Worm (Caenorhabditis elegans) whole organism, late embryonic: ENCODE data around the gene F17H10.4.

Experiments
- C08G9.2 ChIP-seq: sonication (generic microtip); optimal IDR thresholded peaks from 2 replicates; lab custom pipeline; 2016; ENCODE audit warnings: mild to moderate bottlenecking, missing genetic modification characterization, moderate library complexity, missing compliant biosample characterization
- C38D4.7 ChIP-seq: fragments of 200-800 bp; sonication (Bioruptor generic); optimal IDR thresholded peaks from 2 replicates; lab custom pipeline; 2018; ENCODE audit warnings: mild to moderate bottlenecking, missing genetic modification characterization, moderate library complexity, missing compliant biosample characterization
- F13H6.1 ChIP-seq: sonication (generic microtip); optimal IDR thresholded peaks from 2 replicates; lab custom pipeline; 2016; ENCODE audit warnings: missing genetic modification characterization, missing compliant biosample characterization
- K02D7.2 ChIP-seq: sonication (generic microtip); optimal IDR thresholded peaks from 2 replicates; lab custom pipeline; 2017; ENCODE audit warnings: mild to moderate bottlenecking, missing genetic modification characterization, missing compliant biosample characterization
- K09A11.1 ChIP-seq: sonication (generic microtip); optimal IDR thresholded peaks from 2 replicates; lab custom pipeline; 2017; ENCODE audit warnings: antibody characterized with exemption, mild to moderate bottlenecking, missing genetic modification characterization, missing compliant biosample characterization; ENCODE audit not compliant: insufficient read depth
- T23F11.4 ChIP-seq: fragments of 200-800 bp; sonication (Bioruptor generic); optimal IDR thresholded peaks from 2 replicates; lab custom pipeline; 2018; ENCODE audit warnings: mild to moderate bottlenecking, missing genetic modification characterization, missing compliant biosample characterization
- Y22D7AL.16 ChIP-seq: sonication (generic microtip); optimal IDR thresholded peaks from 2 replicates; lab custom pipeline; 2016; ENCODE audit warnings: missing genetic modification characterization, missing compliant biosample characterization
- ahr-1 ChIP-seq: sonication (generic microtip); optimal IDR thresholded peaks from 2 replicates; lab custom pipeline; 2016; ENCODE audit warnings: missing genetic modification characterization, missing compliant biosample characterization
- ceh-14 ChIP-seq: sonication (generic microtip); optimal IDR thresholded peaks from 2 replicates; lab custom pipeline; 2016; ENCODE audit warnings: missing genotype, missing genetic modification characterization, missing compliant biosample characterization
- ceh-19 ChIP-seq: fragments of 200-800 bp; sonication (Bioruptor generic); optimal IDR thresholded peaks from 2 replicates; lab custom pipeline; 2018; ENCODE audit warnings: mild to moderate bottlenecking, missing genetic modification characterization, missing compliant biosample characterization
- ceh-2 ChIP-seq: sonication (generic microtip); optimal IDR thresholded peaks from 2 replicates; lab custom pipeline; 2016; ENCODE audit warnings: missing genotype, missing genetic modification characterization, missing compliant biosample characterization
- ceh-22 ChIP-seq: sonication (generic microtip); optimal IDR thresholded peaks from 2 replicates; lab custom pipeline; 2017; ENCODE audit warnings: missing biosample characterization, missing genetic modification characterization
- ceh-24 ChIP-seq: sonication (generic microtip); optimal IDR thresholded peaks from 2 replicates; lab custom pipeline; 2016; ENCODE audit warnings: mild to moderate bottlenecking, missing genetic modification characterization, missing compliant biosample characterization
- ceh-30 ChIP-seq: fragments of 150-350 bp; optimal IDR thresholded peaks from 2 replicates; lab custom pipeline; 2014; ENCODE audit warnings: missing biosample characterization, missing genetic modification characterization
- ceh-31 ChIP-seq: sonication (generic microtip); optimal IDR thresholded peaks from 2 replicates; lab custom pipeline; 2016; ENCODE audit warnings: missing genetic modification characterization, missing compliant biosample characterization
- ceh-34 ChIP-seq: sonication (generic microtip); optimal IDR thresholded peaks from 2 replicates; lab custom pipeline; 2016; ENCODE audit warnings: mild to moderate bottlenecking, missing genetic modification characterization, missing compliant biosample characterization
- dmd-4 ChIP-seq: sonication (generic microtip); optimal IDR thresholded peaks from 2 replicates; lab custom pipeline; 2016; ENCODE audit warnings: borderline replicate concordance, missing genetic modification characterization, missing compliant biosample characterization
- dve-1 ChIP-seq: sonication (generic microtip); optimal IDR thresholded peaks from 2 replicates; lab custom pipeline; 2017; ENCODE audit warnings: antibody characterized with exemption, mild to moderate bottlenecking, missing genetic modification characterization, missing compliant biosample characterization
- elt-2 ChIP-seq: sonication (generic microtip); optimal IDR thresholded peaks from 2 replicates; lab custom pipeline; 2016; ENCODE audit warnings: missing genetic modification reagents, missing genetic modification characterization, missing compliant biosample characterization
- elt-4 ChIP-seq: sonication (generic microtip); optimal IDR thresholded peaks from 2 replicates; lab custom pipeline; 2016; ENCODE audit warnings: missing genetic modification characterization, missing compliant biosample characterization
- ets-4 ChIP-seq: sonication (generic microtip); optimal IDR thresholded peaks from 2 replicates; lab custom pipeline; 2016; ENCODE audit warnings: missing genetic modification characterization, missing compliant biosample characterization
- eyg-1 ChIP-seq: sonication (generic microtip); optimal IDR thresholded peaks from 2 replicates; lab custom pipeline; 2016; ENCODE audit warnings: missing genotype, missing genetic modification characterization, missing compliant biosample characterization
- fax-1 ChIP-seq: sonication (generic microtip); optimal IDR thresholded peaks from 2 replicates; lab custom pipeline; 2016; ENCODE audit warnings: missing genotype, missing genetic modification characterization, missing compliant biosample characterization
- fkh-10 ChIP-seq: fragments of 150-350 bp; optimal IDR thresholded peaks from 2 replicates; lab custom pipeline; 2014; ENCODE audit warnings: missing biosample characterization, missing genetic modification reagents, missing genetic modification characterization
- gmeb-2 ChIP-seq: sonication (generic microtip); optimal IDR thresholded peaks from 2 replicates; lab custom pipeline; 2016; ENCODE audit warnings: missing genetic modification characterization, inconsistent platforms, missing compliant biosample characterization
- hlh-15 ChIP-seq: sonication (generic microtip); optimal IDR thresholded peaks from 2 replicates; lab custom pipeline; 2016; ENCODE audit warnings: missing genetic modification characterization, missing compliant biosample characterization
- hlh-30 ChIP-seq: sonication (generic microtip); optimal IDR thresholded peaks from 2 replicates; lab custom pipeline; 2017; ENCODE audit warnings: antibody characterized with exemption, missing genetic modification characterization, missing compliant biosample characterization; ENCODE audit not compliant: insufficient read depth
- hlh-6 ChIP-seq: sonication (generic microtip); optimal IDR thresholded peaks from 2 replicates; lab custom pipeline; 2016; ENCODE audit warnings: missing genotype, missing genetic modification characterization, missing compliant biosample characterization
- hlh-8 ChIP-seq: sonication (generic microtip); optimal IDR thresholded peaks from 2 replicates; lab custom pipeline; 2016; ENCODE audit warnings: missing genotype, missing genetic modification characterization, missing compliant biosample characterization
- lim-6 ChIP-seq: sonication (generic microtip); optimal IDR thresholded peaks from 2 replicates; lab custom pipeline; 2016; ENCODE audit warnings: missing genetic modification characterization, missing compliant biosample characterization
- lin-11 ChIP-seq: fragments of 200-800 bp; sonication (Bioruptor generic); optimal IDR thresholded peaks from 2 replicates; lab custom pipeline; 2018; ENCODE audit warnings: mild to moderate bottlenecking, missing genetic modification characterization, missing compliant biosample characterization
- madf-2 ChIP-seq: sonication (generic microtip); optimal IDR thresholded peaks from 2 replicates; lab custom pipeline; 2017; ENCODE audit warnings: missing genetic modification characterization, missing compliant biosample characterization
- mec-3 ChIP-seq: sonication (generic microtip); optimal IDR thresholded peaks from 2 replicates; lab custom pipeline; 2016; ENCODE audit warnings: borderline replicate concordance, missing genetic modification characterization, missing compliant biosample characterization
- nhr-11 ChIP-seq: fragments of 150-350 bp; optimal IDR thresholded peaks from 2 replicates; lab custom pipeline; 2014; ENCODE audit warnings: missing biosample characterization, missing genetic modification characterization
- nhr-232 ChIP-seq: sonication (generic microtip); optimal IDR thresholded peaks from 2 replicates; lab custom pipeline; 2016; ENCODE audit warnings: missing genetic modification characterization, missing compliant biosample characterization
- npax-4 ChIP-seq: sonication (generic microtip); optimal IDR thresholded peaks from 2 replicates; lab custom pipeline; 2016; ENCODE audit warnings: missing genetic modification characterization, missing compliant biosample characterization
- pag-3 ChIP-seq: sonication (generic microtip); optimal IDR thresholded peaks from 2 replicates; lab custom pipeline; 2016; ENCODE audit warnings: missing compliant biosample characterization, missing genetic modification characterization, borderline replicate concordance
- pha-2 ChIP-seq: sonication (generic microtip); optimal IDR thresholded peaks from 2 replicates; lab custom pipeline; 2017; ENCODE audit warnings: mild to moderate bottlenecking, missing genetic modification characterization, missing compliant biosample characterization
- pqm-1 ChIP-seq: sonication (generic microtip); optimal IDR thresholded peaks from 2 replicates; lab custom pipeline; 2016; ENCODE audit warnings: missing genetic modification characterization, missing compliant biosample characterization
- ref-2 ChIP-seq: sonication (generic microtip); optimal IDR thresholded peaks from 2 replicates; lab custom pipeline; 2016; ENCODE audit warnings: missing genetic modification characterization, missing compliant biosample characterization
- rnt-1 ChIP-seq: sonication (generic microtip); optimal IDR thresholded peaks from 2 replicates; lab custom pipeline; 2016; ENCODE audit warnings: missing genetic modification characterization, missing compliant biosample characterization
- sdc-2 ChIP-seq: sonication (generic microtip); optimal IDR thresholded peaks from 2 replicates; lab custom pipeline; 2016; ENCODE audit warnings: missing genotype, missing genetic modification characterization, missing compliant biosample characterization
- sox-2 ChIP-seq: fragments of 200-800 bp; sonication (Bioruptor generic); IDR thresholded peaks from 2 replicates; pipeline ENCODE4 v1.3.6; 2022; ENCODE audit warnings: missing genetic modification reagents, missing genetic modification characterization, missing compliant biosample characterization
- syd-9 ChIP-seq: sonication (generic microtip); optimal IDR thresholded peaks from 2 replicates; lab custom pipeline; 2016; ENCODE audit warnings: mild to moderate bottlenecking, missing genetic modification characterization, moderate library complexity, missing compliant biosample characterization
- tbx-2 ChIP-seq: sonication (generic microtip); optimal IDR thresholded peaks from 2 replicates; lab custom pipeline; 2016; ENCODE audit warnings: missing genetic modification characterization, missing compliant biosample characterization
- tbx-7 ChIP-seq: sonication (generic microtip); optimal IDR thresholded peaks from 2 replicates; lab custom pipeline; 2016; ENCODE audit warnings: missing genotype, missing genetic modification characterization, missing compliant biosample characterization
- ttx-3 ChIP-seq: sonication (generic microtip); optimal IDR thresholded peaks from 2 replicates; lab custom pipeline; 2016; ENCODE audit warnings: missing genetic modification reagents, missing genetic modification characterization, missing compliant biosample characterization
- unc-3 ChIP-seq, 2 experiments: fragments of 200-800 bp in 1 of 2; sonication (Bioruptor generic) in 1 of 2; sonication (generic microtip) in 1 of 2; conservative IDR thresholded peaks in 1 of 2; optimal IDR thresholded peaks in 1 of 2; 2 replicates each; pipeline versions ENCODE4 v1.3.6 to Lab custom; 2016 to 2022; ENCODE audit warnings: missing compliant biosample characterization in 2 of 2, missing genetic modification characterization in 2 of 2, missing genetic modification reagents in 1 of 2
- unc-42 ChIP-seq: sonication (generic microtip); optimal IDR thresholded peaks from 2 replicates; lab custom pipeline; 2016; ENCODE audit warnings: missing genotype, missing genetic modification characterization, missing compliant biosample characterization
- unc-55 ChIP-seq: sonication (generic microtip); optimal IDR thresholded peaks from 2 replicates; lab custom pipeline; 2017; ENCODE audit warnings: missing biosample characterization, missing genetic modification reagents, missing genetic modification characterization
- unc-86 ChIP-seq: sonication (generic microtip); optimal IDR thresholded peaks from 2 replicates; lab custom pipeline; 2016; ENCODE audit warnings: missing genetic modification characterization, missing compliant biosample characterization
- zip-5 ChIP-seq: sonication (generic microtip); optimal IDR thresholded peaks from 2 replicates; lab custom pipeline; 2016; ENCODE audit warnings: missing genetic modification characterization, missing compliant biosample characterization
- ztf-16 ChIP-seq: sonication (generic microtip); optimal IDR thresholded peaks from 2 replicates; lab custom pipeline; 2017; ENCODE audit warnings: missing genetic modification characterization, missing compliant biosample characterization

The F17H10.4 gene

ce11 chrX:13121104-13121503 is 5.2 kb downstream of the F17H10.4 start:
- TF ChIP-seq tbx-7 (peak; percentile 7), sox-2 (GFP tag; lab: Robert Waterston, UW) (peak; percentile 93), unc-86 (tag; lab: Kevin White, UChicago) (peak; percentile 92), pha-2 (tag; lab: Kevin White, UChicago) (peak; percentile 94), mec-3 (no peak), elt-4 (tag; lab: Kevin White, UChicago) (no peak), unc-42 (tag; lab: Kevin White, UChicago) (peak; percentile 17), rnt-1 (tag; lab: Kevin White, UChicago) (peak; percentile 49), ahr-1 (tag; lab: Kevin White, UChicago) (peak; percentile 65), T23F11.4 (peak; percentile 83), gmeb-2 (peak; percentile 92), ets-4 (tag; lab: Kevin White, UChicago) (peak; percentile 80), ceh-19 (peak; percentile 92), dmd-4 (peak; percentile 92), K02D7.2 (tag; lab: Kevin White, UChicago) (peak; percentile 90), zip-5 (tag; lab: Kevin White, UChicago) (peak; percentile 52), nhr-232 (tag; lab: Kevin White, UChicago) (peak; percentile 95), eyg-1 (tag; lab: Kevin White, UChicago) (peak; percentile 79), tbx-2 (tag; lab: Kevin White, UChicago) (peak; percentile 93), fkh-10 (GFP tag; lab: Kevin White, UChicago) (no peak), fax-1 (tag; lab: Kevin White, UChicago) (peak; percentile 59), dve-1 (tag; lab: Kevin White, UChicago) (peak; percentile 46), F13H6.1 (tag; lab: Kevin White, UChicago) (peak; percentile 84), ztf-16 (tag; lab: Kevin White, UChicago) (peak; percentile 87), lim-6 (tag; lab: Kevin White, UChicago) (peak; percentile 86), ceh-22 (tag; lab: Kevin White, UChicago) (no peak), pqm-1 (tag; lab: Kevin White, UChicago) (peak; percentile 43), hlh-8 (tag; lab: Kevin White, UChicago) (peak; percentile 26), ceh-24 (tag; lab: Kevin White, UChicago) (peak; percentile 86), C38D4.7 (GFP tag; lab: Kevin White, UChicago) (peak; percentile 91), sdc-2 (tag; lab: Kevin White, UChicago) (peak; percentile 93), ceh-30 (no peak), ceh-31 (tag; lab: Kevin White, UChicago) (peak; percentile 86), lin-11 (tag; lab: Kevin White, UChicago) (peak; percentile 92), ttx-3 (peak; percentile 93), madf-2 (tag; lab: Kevin White, UChicago) (peak; percentile 69), unc-55 (GFP tag; lab: Kevin White, UChicago) (no peak), hlh-15 (peak; percentile 40), pag-3 (tag; lab: Kevin White, UChicago) (no peak), unc-3 (GFP tag; conservative IDR thresholded peaks at IDR 0.05; lab: Robert Waterston, UW) (peak; percentile 97), unc-3 (tag; optimal IDR thresholded peaks at IDR 0.05; lab: Kevin White, UChicago) (peak; percentile 62), K09A11.1 (tag; lab: Kevin White, UChicago) (peak; percentile 89), ref-2 (tag; lab: Kevin White, UChicago) (peak; percentile 66), syd-9 (tag; lab: Kevin White, UChicago) (peak; percentile 75), nhr-11 (no peak), npax-4 (peak; percentile 56), ceh-14 (tag; lab: Kevin White, UChicago) (peak; percentile 94), ceh-2 (tag; lab: Kevin White, UChicago) (peak; percentile 83), C08G9.2 (peak; percentile 91), elt-2 (tag; lab: Kevin White, UChicago) (peak; percentile 97), ceh-34 (tag; lab: Kevin White, UChicago) (peak; percentile 96), Y22D7AL.16 (tag; lab: Kevin White, UChicago) (peak; percentile 87), hlh-6 (peak; percentile 97), hlh-30 (peak; percentile 69)
